Worm (Caenorhabditis elegans) whole organism, late embryonic: Measurements from ENCODE around the gene srd-49.
"Not testable (repeated sequence)": the region's sequence is repeated elsewhere in the genome, so short reads cannot be mapped to it uniquely, and the experiment has no call there.

Experiments
- C38D4.7 ChIP-seq: fragments of 200-800 bp; sonication (Bioruptor generic); optimal IDR thresholded peaks from 2 replicates; lab custom pipeline; 2018; ENCODE audit warnings: mild to moderate bottlenecking, missing genetic modification characterization, moderate library complexity, missing compliant biosample characterization
- T23F11.4 ChIP-seq: fragments of 200-800 bp; sonication (Bioruptor generic); optimal IDR thresholded peaks from 2 replicates; lab custom pipeline; 2018; ENCODE audit warnings: mild to moderate bottlenecking, missing genetic modification characterization, missing compliant biosample characterization
- Y22D7AL.16 ChIP-seq: sonication (generic microtip); optimal IDR thresholded peaks from 2 replicates; lab custom pipeline; 2016; ENCODE audit warnings: missing genetic modification characterization, missing compliant biosample characterization
- ceh-18 ChIP-seq: sonication (generic microtip); optimal IDR thresholded peaks from 2 replicates; lab custom pipeline; 2016; ENCODE audit warnings: missing genetic modification characterization, missing compliant biosample characterization
- mec-3 ChIP-seq: sonication (generic microtip); optimal IDR thresholded peaks from 2 replicates; lab custom pipeline; 2016; ENCODE audit warnings: borderline replicate concordance, missing genetic modification characterization, missing compliant biosample characterization
- npax-4 ChIP-seq: sonication (generic microtip); optimal IDR thresholded peaks from 2 replicates; lab custom pipeline; 2016; ENCODE audit warnings: missing genetic modification characterization, missing compliant biosample characterization
- odd-2 ChIP-seq: sonication (generic microtip); optimal IDR thresholded peaks from 2 replicates; lab custom pipeline; 2017; ENCODE audit warnings: antibody characterized with exemption, mild to moderate bottlenecking, missing genetic modification characterization, missing compliant biosample characterization
- pha-4 ChIP-seq: fragments of 150-350 bp; optimal IDR thresholded peaks from 2 replicates; lab custom pipeline; 2018; ENCODE audit warnings: missing biosample characterization, missing genetic modification reagents, missing genetic modification characterization

DNA sequence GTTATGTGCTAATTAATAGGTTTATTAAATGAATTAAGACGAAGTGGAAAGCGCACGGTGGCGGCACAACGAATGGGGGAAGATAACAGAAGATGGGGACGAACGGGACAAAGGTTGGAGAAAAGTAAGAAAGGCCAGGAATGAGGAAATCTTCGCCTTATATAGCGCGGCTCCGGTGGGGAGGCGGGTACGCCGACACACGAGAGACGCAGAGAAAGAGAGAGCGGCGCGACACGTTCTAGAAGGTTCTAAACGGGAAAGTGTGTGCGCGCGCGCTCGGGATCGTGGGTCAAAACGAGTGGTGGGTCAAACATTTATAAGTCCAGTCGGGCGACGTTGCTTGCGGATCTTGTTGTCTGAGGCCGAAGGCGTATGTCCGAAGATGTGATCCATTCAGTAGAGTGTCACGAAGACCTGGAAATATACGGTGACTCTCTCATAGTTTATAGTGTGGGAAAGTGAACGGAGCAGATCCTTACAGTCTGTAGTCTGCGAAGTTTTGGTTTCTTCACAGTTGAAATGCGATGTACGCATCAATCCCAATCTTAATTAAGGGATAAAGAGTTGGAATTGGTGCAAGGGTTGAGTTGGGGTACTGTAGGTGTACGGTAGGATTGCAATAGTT, 45.2 kb upstream of the srd-49 start:
- TF ChIP-seq ceh-18 (tag; lab: Kevin White, UChicago); C38D4.7 (GFP tag; lab: Kevin White, UChicago); odd-2; pha-4 (tag; lab: Kevin White, UChicago); npax-4 (tag; lab: Kevin White, UChicago); mec-3 (tag; lab: Kevin White, UChicago); T23F11.4; Y22D7AL.16 (tag; lab: Kevin White, UChicago): not testable (repeated sequence)
